Worm (Caenorhabditis elegans) whole organism, young adult: ENCODE results near the gene clec-195.

Source experiments
- F49E8.2 ChIP-seq: sonication (generic microtip); optimal IDR thresholded peaks from 3 replicates; lab custom pipeline; 2017; ENCODE audit warnings: missing genetic modification characterization, mild to moderate bottlenecking, missing compliant biosample characterization, antibody characterized with exemption, moderate library complexity; ENCODE audit not compliant: insufficient read depth
- attf-6 ChIP-seq: fragments of 200-800 bp; sonication (Bioruptor generic); IDR thresholded peaks from 2 replicates; pipeline ENCODE4 v1.3.6; 2022; ENCODE audit warnings: missing genetic modification reagents, missing genetic modification characterization, missing compliant biosample characterization
- ceh-58 ChIP-seq: fragments of 200-800 bp; sonication (Bioruptor generic); IDR thresholded peaks from 2 replicates; pipeline ENCODE4 v1.3.6; 2022; ENCODE audit warnings: missing genetic modification characterization, missing compliant biosample characterization
- dpl-1 ChIP-seq: fragments of 150-350 bp; optimal IDR thresholded peaks from 2 replicates; lab custom pipeline; 2014; ENCODE audit warnings: missing biosample characterization, missing genetic modification reagents, missing genetic modification characterization
- ets-4 ChIP-seq: fragments of 200-800 bp; sonication (Bioruptor generic); optimal IDR thresholded peaks from 2 replicates; lab custom pipeline; 2018; ENCODE audit warnings: mild to moderate bottlenecking, missing genetic modification characterization, missing compliant biosample characterization
- lin-26 ChIP-seq: fragments of 200-800 bp; sonication (Bioruptor generic); IDR thresholded peaks from 2 replicates; pipeline ENCODE4 v1.3.6; 2022; ENCODE audit warnings: missing genetic modification reagents, missing genetic modification characterization, missing compliant biosample characterization
- madf-10 ChIP-seq: sonication (generic microtip); optimal IDR thresholded peaks from 2 replicates; lab custom pipeline; 2016; ENCODE audit warnings: mild to moderate bottlenecking, missing genetic modification characterization, missing compliant biosample characterization
- nhr-179 ChIP-seq: sonication (generic microtip); optimal IDR thresholded peaks from 2 replicates; lab custom pipeline; 2016; ENCODE audit warnings: mild to moderate bottlenecking, missing genetic modification characterization, missing compliant biosample characterization
- nhr-90 ChIP-seq: sonication (generic microtip); optimal IDR thresholded peaks from 2 replicates; lab custom pipeline; 2016; ENCODE audit warnings: missing genotype, mild to moderate bottlenecking, missing genetic modification characterization, missing compliant biosample characterization
- unc-130 ChIP-seq: sonication (generic microtip); optimal IDR thresholded peaks from 2 replicates; lab custom pipeline; 2016; ENCODE audit warnings: missing genetic modification reagents, missing genetic modification characterization, missing compliant biosample characterization
- unc-62 ChIP-seq: fragments of 150-350 bp; optimal IDR thresholded peaks from 2 replicates; lab custom pipeline; 2014; ENCODE audit warnings: missing biosample characterization, missing genetic modification reagents, missing genetic modification characterization

DNA sequence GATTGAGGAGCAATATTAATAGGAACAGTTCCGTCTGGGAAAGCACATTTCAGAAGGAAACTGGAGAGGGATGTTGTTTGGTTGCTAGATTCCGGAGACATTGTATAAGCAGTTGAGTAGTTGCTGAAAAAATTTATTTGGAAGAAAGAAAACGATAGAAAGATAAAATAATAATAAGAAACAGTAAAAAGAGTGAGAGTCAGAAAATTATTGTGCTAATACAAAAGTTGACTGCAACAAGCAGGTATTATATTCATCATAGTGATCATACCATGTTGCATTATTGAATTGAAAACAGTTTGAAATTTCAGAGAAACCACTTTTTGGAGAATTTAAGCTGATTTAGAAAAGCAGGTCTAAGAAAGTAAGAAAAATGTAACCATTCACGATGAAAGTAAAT is 6.0 kb downstream of the clec-195 start, which contains the start of gene Y116A8C.19:
- TF ChIP-seq ceh-58 (GFP tag; lab: Robert Waterston, UW), result no peak
- TF ChIP-seq nhr-90 (tag; lab: Kevin White, UChicago), result no peak
- TF ChIP-seq attf-6 (GFP tag; lab: Robert Waterston, UW), result no peak
- TF ChIP-seq madf-10 (tag; lab: Kevin White, UChicago), result no peak
- no peak for TF ChIP-seq dpl-1
- no peak for TF ChIP-seq unc-130 (GFP tag; lab: Kevin White, UChicago)
- TF ChIP-seq unc-62 (GFP tag; lab: Kevin White, UChicago), result no peak
- TF ChIP-seq lin-26 (GFP tag; lab: Robert Waterston, UW), result no peak
- TF ChIP-seq ets-4 (GFP tag; lab: Kevin White, UChicago), result no peak
- no peak for TF ChIP-seq F49E8.2 (tag; lab: Kevin White, UChicago)
- no peak for TF ChIP-seq nhr-179 (tag; lab: Kevin White, UChicago)
